Fruit fly (Drosophila melanogaster) whole organism, embryonic: ENCODE measurements around the gene TotM.

ENCODE experiments used
- Bgb ChIP-seq: fragments of 200-800 bp; sonication (Bioruptor generic); IDR thresholded peaks from 2 replicates; pipeline ENCODE4 v1.3.6; 2022; ENCODE audit warnings: missing biosample characterization, missing genetic modification characterization; ENCODE audit not compliant: partially characterized antibody
- BtbVII ChIP-seq: fragments of 200-800 bp; sonication (Bioruptor generic); optimal IDR thresholded peaks from 3 replicates; lab custom pipeline; 2017; ENCODE audit warnings: missing biosample characterization, mild to moderate bottlenecking, missing genetic modification characterization
- CG11456 ChIP-seq: fragments of 200-800 bp; sonication (Bioruptor generic); IDR thresholded peaks from 3 replicates; pipeline ENCODE4 v1.3.6; 2022; ENCODE audit warnings: missing biosample characterization, missing genetic modification characterization
- CG11723 ChIP-seq: fragments of 200-800 bp; sonication (Bioruptor generic); optimal IDR thresholded peaks from 2 replicates; lab custom pipeline; 2017; ENCODE audit warnings: missing biosample characterization, mild to moderate bottlenecking, missing genetic modification characterization
- CG12769 ChIP-seq: fragments of 200-800 bp; sonication (Bioruptor generic); optimal IDR thresholded peaks from 2 replicates; lab custom pipeline; 2019; ENCODE audit warnings: missing biosample characterization, mild to moderate bottlenecking, missing genetic modification characterization, moderate library complexity
- CG13775 ChIP-seq: fragments of 200-800 bp; sonication (Bioruptor generic); optimal IDR thresholded peaks from 3 replicates; lab custom pipeline; 2017; ENCODE audit warnings: missing biosample characterization, mild to moderate bottlenecking, missing genetic modification characterization
- CG14050 ChIP-seq: fragments of 200-800 bp; sonication (Bioruptor generic); IDR thresholded peaks from 3 replicates; pipeline ENCODE4 v1.3.6; 2022; ENCODE audit warnings: missing biosample characterization, missing genetic modification characterization
- CG14667 ChIP-seq: fragments of 200-800 bp; sonication (Bioruptor generic); IDR thresholded peaks from 2 replicates; pipeline ENCODE4 v1.3.6; 2022; ENCODE audit warnings: missing biosample characterization, missing genetic modification characterization
- CG14860 ChIP-seq: fragments of 200-800 bp; sonication (Bioruptor generic); IDR thresholded peaks from 3 replicates; pipeline ENCODE4 v1.3.6; 2022; ENCODE audit warnings: missing biosample characterization, missing genetic modification characterization; ENCODE audit not compliant: partially characterized antibody
- CG1602 ChIP-seq: fragments of 200-800 bp; sonication (Bioruptor generic); optimal IDR thresholded peaks from 3 replicates; lab custom pipeline; 2016; ENCODE audit warnings: missing biosample characterization, missing genetic modification characterization
- CG17612 ChIP-seq: fragments of 200-800 bp; sonication (Bioruptor generic); IDR thresholded peaks from 2 replicates; pipeline ENCODE4 v1.3.6; 2022; ENCODE audit warnings: missing biosample characterization, missing genetic modification characterization
- CG32772 ChIP-seq: fragments of 200-800 bp; sonication (Bioruptor generic); IDR thresholded peaks from 2 replicates; pipeline ENCODE4 v1.3.6; 2022; ENCODE audit warnings: missing biosample characterization, missing genetic modification characterization
- CG4360 ChIP-seq: fragments of 200-800 bp; sonication (Bioruptor generic); IDR thresholded peaks from 2 replicates; pipeline ENCODE4 v1.3.6; 2022; ENCODE audit warnings: missing biosample characterization, missing genetic modification characterization
- CG6254 ChIP-seq: fragments of 200-800 bp; sonication (Bioruptor generic); optimal IDR thresholded peaks from 3 replicates; lab custom pipeline; 2017; ENCODE audit warnings: mild to moderate bottlenecking, missing biosample characterization, missing genetic modification reagents, missing genetic modification characterization
- CG6689 ChIP-seq: fragments of 200-800 bp; sonication (Bioruptor generic); IDR thresholded peaks from 2 replicates; pipeline ENCODE4 v1.3.6; 2022; ENCODE audit warnings: missing biosample characterization, missing genetic modification characterization
- CG9932 ChIP-seq: fragments of 200-800 bp; sonication (Bioruptor generic); IDR thresholded peaks from 2 replicates; pipeline ENCODE4 v1.3.6; 2022; ENCODE audit warnings: missing biosample characterization, missing genetic modification characterization
- D ChIP-seq, 2 experiments: fragments of 200-800 bp in 1 of 2; fragments of >200 bp in 1 of 2; sonication (Bioruptor generic) in 1 of 2; optimal IDR thresholded peaks; 2 replicates in 1 of 2; 3 replicates in 1 of 2; lab custom pipeline; 2017; ENCODE audit warnings: mild to moderate bottlenecking in 1 of 2, missing biosample characterization in 1 of 2, missing genetic modification characterization in 1 of 2, missing genetic modification reagents in 1 of 2
- Deaf1 ChIP-seq: fragments of 200-800 bp; optimal IDR thresholded peaks from 3 replicates; lab custom pipeline; 2019; ENCODE audit warnings: missing biosample characterization, mild to moderate bottlenecking, missing genetic modification characterization, moderate library complexity
- Doc3 ChIP-seq: fragments of 200-800 bp; sonication (Bioruptor generic); IDR thresholded peaks from 3 replicates; pipeline ENCODE4 v1.3.6; 2022; ENCODE audit warnings: missing biosample characterization, missing genetic modification characterization; ENCODE audit not compliant: partially characterized antibody
- Ets65A ChIP-seq: fragments of 200-800 bp; sonication (Bioruptor generic); peaks from one replicate; lab custom pipeline; 2016; ENCODE audit warnings: missing biosample characterization, missing genetic modification characterization
- Hmr ChIP-seq: fragments of 200-800 bp; sonication (Bioruptor generic); optimal IDR thresholded peaks from 3 replicates; lab custom pipeline; 2017; ENCODE audit warnings: mild to moderate bottlenecking, missing biosample characterization, missing genetic modification reagents, missing genetic modification characterization
- Hmx ChIP-seq: fragments of 200-800 bp; sonication (Bioruptor generic); optimal IDR thresholded peaks from 2 replicates; lab custom pipeline; 2016; ENCODE audit warnings: missing biosample characterization, missing genetic modification characterization
- Hr51 ChIP-seq, 2 experiments: fragments of 200-800 bp; sonication (Bioruptor generic); optimal IDR thresholded peaks; 2 replicates in 1 of 2; 3 replicates in 1 of 2; lab custom pipeline; 2016 to 2018; ENCODE audit warnings: missing biosample characterization in 2 of 2, missing genetic modification characterization in 2 of 2, mild to moderate bottlenecking in 1 of 2, moderate library complexity in 1 of 2
- Hr78 ChIP-seq, 2 experiments: fragments of 200-800 bp in 1 of 2; fragments of >200 bp in 1 of 2; sonication (Bioruptor generic) in 1 of 2; optimal IDR thresholded peaks; 2 replicates each; lab custom pipeline; 2017 to 2019; ENCODE audit warnings: missing biosample characterization in 2 of 2, missing genetic modification characterization in 2 of 2, mild to moderate bottlenecking in 1 of 2, moderate library complexity in 1 of 2
- Hsf ChIP-seq: fragments of 200-800 bp; sonication (Bioruptor generic); optimal IDR thresholded peaks from 3 replicates; lab custom pipeline; 2016; ENCODE audit warnings: missing biosample characterization, missing genetic modification characterization
- Lhr ChIP-seq: fragments of 200-800 bp; sonication (Bioruptor generic); optimal IDR thresholded peaks from 3 replicates; lab custom pipeline; 2017; ENCODE audit warnings: mild to moderate bottlenecking, missing biosample characterization, missing genetic modification reagents, missing genetic modification characterization
- Meics ChIP-seq: fragments of 200-800 bp; sonication (Bioruptor generic); optimal IDR thresholded peaks from 2 replicates; lab custom pipeline; 2017; ENCODE audit warnings: missing biosample characterization, mild to moderate bottlenecking, missing genetic modification characterization
- Sox102F ChIP-seq: fragments of 200-800 bp; sonication (Bioruptor generic); optimal IDR thresholded peaks from 2 replicates; lab custom pipeline; 2018; ENCODE audit warnings: missing biosample characterization, mild to moderate bottlenecking, missing genetic modification characterization, moderate library complexity
- Sry-δ ChIP-seq: fragments of 200-800 bp; sonication (Bioruptor generic); optimal IDR thresholded peaks from 2 replicates; lab custom pipeline; 2016; ENCODE audit warnings: missing biosample characterization, missing genetic modification characterization
- Tbp ChIP-seq: fragments of >200 bp; optimal IDR thresholded peaks from 2 replicates; lab custom pipeline; 2018; ENCODE audit warnings: missing biosample characterization, missing genetic modification characterization
- bab2 ChIP-seq: fragments of 200-800 bp; sonication (Bioruptor generic); optimal IDR thresholded peaks from 2 replicates; lab custom pipeline; 2016; ENCODE audit warnings: missing biosample characterization, missing genetic modification characterization
- br ChIP-seq: fragments of >200 bp; optimal IDR thresholded peaks from 2 replicates; lab custom pipeline; 2017
- cato ChIP-seq: fragments of 200-800 bp; sonication (Bioruptor generic); optimal IDR thresholded peaks from 2 replicates; lab custom pipeline; 2016; ENCODE audit warnings: missing biosample characterization, missing genetic modification characterization, borderline replicate concordance
- cg ChIP-seq: fragments of 200-800 bp; sonication (Bioruptor generic); optimal IDR thresholded peaks from 3 replicates; lab custom pipeline; 2019; ENCODE audit warnings: missing biosample characterization, mild to moderate bottlenecking, missing genetic modification characterization, moderate library complexity
- crol ChIP-seq: fragments of 200-800 bp; sonication (Bioruptor generic); IDR thresholded peaks from 2 replicates; pipeline ENCODE4 v1.3.6; 2022; ENCODE audit warnings: missing biosample characterization, missing genetic modification characterization
- lov ChIP-seq, 2 experiments: fragments of 200-800 bp in 1 of 2; fragments of >200 bp in 1 of 2; sonication (Bioruptor generic) in 1 of 2; IDR thresholded peaks in 1 of 2; optimal IDR thresholded peaks in 1 of 2; 2 replicates in 1 of 2; 3 replicates in 1 of 2; pipeline versions ENCODE4 v1.3.6 to Lab custom; 2017 to 2022; ENCODE audit warnings: missing biosample characterization in 1 of 2, missing genetic modification characterization in 1 of 2
- otp ChIP-seq: fragments of 200-800 bp; sonication (Bioruptor generic); IDR thresholded peaks from 3 replicates; pipeline ENCODE4, ENCODE4 v1.3.6; 2022; ENCODE audit warnings: missing biosample characterization, missing genetic modification characterization
- pfk ChIP-seq: fragments of 200-800 bp; sonication (Bioruptor generic); optimal IDR thresholded peaks from 2 replicates; lab custom pipeline; 2018; ENCODE audit warnings: missing biosample characterization, mild to moderate bottlenecking, missing genetic modification characterization, moderate library complexity
- rib ChIP-seq: fragments of 200-800 bp; sonication (Bioruptor generic); IDR thresholded peaks from 2 replicates; pipeline ENCODE4 v1.3.6; 2022; ENCODE audit warnings: missing biosample characterization, missing genetic modification characterization
- sens ChIP-seq: fragments of 200-800 bp; sonication (Bioruptor generic); peaks from one replicate; lab custom pipeline; 2016; ENCODE audit warnings: missing biosample characterization, missing genetic modification characterization
- shn ChIP-seq: fragments of 200-800 bp; sonication (Bioruptor generic); optimal IDR thresholded peaks from 3 replicates; lab custom pipeline; 2016; ENCODE audit warnings: missing biosample characterization, missing genetic modification characterization
- sna ChIP-seq: fragments of 200-800 bp; sonication (Bioruptor generic); IDR thresholded peaks from 2 replicates; pipeline ENCODE4 v1.3.6; 2022; ENCODE audit warnings: missing biosample characterization, missing genetic modification characterization; ENCODE audit not compliant: partially characterized antibody
- sug ChIP-seq: fragments of 200-800 bp; optimal IDR thresholded peaks from 2 replicates; lab custom pipeline; 2019; ENCODE audit warnings: missing biosample characterization, mild to moderate bottlenecking, missing genetic modification characterization, moderate library complexity
- tap ChIP-seq: fragments of 200-800 bp; optimal IDR thresholded peaks from 3 replicates; lab custom pipeline; 2019; ENCODE audit warnings: missing biosample characterization, mild to moderate bottlenecking, missing genetic modification characterization, moderate library complexity
- vfl ChIP-seq: fragments of 200-800 bp; sonication (Bioruptor generic); optimal IDR thresholded peaks from 2 replicates; lab custom pipeline; 2016; ENCODE audit warnings: missing biosample characterization, missing genetic modification characterization
- yki ChIP-seq: fragments of >200 bp; optimal IDR thresholded peaks from 3 replicates; lab custom pipeline; 2018
- zen ChIP-seq: fragments of 200-800 bp; sonication (Bioruptor generic); optimal IDR thresholded peaks from 3 replicates; lab custom pipeline; 2018; ENCODE audit warnings: missing biosample characterization, mild to moderate bottlenecking, missing genetic modification characterization, moderate library complexity
- zfh1 ChIP-seq: fragments of 200-800 bp; sonication (Bioruptor generic); IDR thresholded peaks from 3 replicates; pipeline ENCODE4 v1.3.6; 2022; ENCODE audit warnings: missing biosample characterization, missing genetic modification characterization

Gene TotM

DNA sequence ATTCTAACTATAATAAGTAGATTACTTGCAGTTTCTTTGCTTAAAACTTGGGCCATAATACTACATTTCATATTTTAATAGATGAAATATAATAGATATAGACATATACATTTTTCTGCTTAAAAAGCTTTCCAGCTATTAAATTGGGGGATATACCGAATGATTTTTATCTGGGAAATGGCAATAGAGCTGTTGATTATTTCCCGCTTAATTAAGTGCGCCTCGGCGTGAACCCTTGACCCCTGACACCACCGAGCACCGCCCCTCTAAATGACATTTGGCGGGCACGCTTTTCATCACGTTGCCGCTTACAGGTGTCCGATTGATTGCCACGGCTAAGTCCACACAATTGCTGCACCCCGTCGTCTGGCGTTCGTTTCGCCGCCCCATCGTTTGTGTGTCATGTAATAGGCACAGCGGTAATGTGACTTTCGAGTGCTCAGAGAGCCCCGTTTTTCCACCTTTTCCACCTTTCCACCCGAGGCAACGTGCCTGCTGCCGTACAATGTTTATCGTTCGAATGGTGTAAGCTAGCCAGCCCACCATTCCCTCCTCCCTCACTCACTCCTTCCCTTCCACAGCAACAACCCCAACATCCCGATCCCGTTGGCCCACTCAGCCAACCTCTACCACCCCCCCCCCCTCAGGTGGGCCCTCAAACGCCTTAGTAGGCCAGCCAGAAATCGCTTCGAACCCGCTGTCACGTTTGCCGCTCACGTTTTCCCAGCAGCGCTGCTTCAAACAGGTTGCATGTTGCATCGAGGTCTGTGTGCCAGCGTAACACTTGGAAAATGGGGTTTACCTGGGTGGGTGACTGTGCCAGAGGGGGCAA, 28.7 kb upstream of the TotM start (continued):
- TF ChIP-seq Sox102F (GFP tag; lab: Kevin White, UChicago): no peak
- no peak for TF ChIP-seq CG11723
- no peak for TF ChIP-seq tap (tag; lab: Kevin White, UChicago)
- no peak for TF ChIP-seq BtbVII (GFP tag; lab: Kevin White, UChicago)
- no peak for TF ChIP-seq Hsf (GFP tag; lab: Kevin White, UChicago)
- TF ChIP-seq Ets65A: peak; percentile 14
- TF ChIP-seq vfl (GFP tag; lab: Kevin White, UChicago): no peak
- TF ChIP-seq cg (GFP tag; lab: Kevin White, UChicago): peak; percentile 31
- no peak for TF ChIP-seq Sry-δ (GFP tag; lab: Kevin White, UChicago)
- peak; percentile 90 for TF ChIP-seq CG12769 (tag; lab: Kevin White, UChicago)
- TF ChIP-seq lov (optimal IDR thresholded peaks at IDR 0.05; lab: Kevin White, UChicago): no peak
- no peak for TF ChIP-seq lov (GFP tag; IDR thresholded peaks at IDR 0.05; lab: Robert Waterston, UW)
- peak; percentile 35; the same call in 1 of the 2 replicates for TF ChIP-seq sna
- no peak for TF ChIP-seq CG6254
- TF ChIP-seq CG14667 (GFP tag; lab: Robert Waterston, UW): no peak
- no peak for TF ChIP-seq zen
- TF ChIP-seq D (optimal IDR thresholded peaks at IDR 0.05; lab: Kevin White, UChicago): no peak
- no peak for TF ChIP-seq D (GFP tag; optimal IDR thresholded peaks at IDR 0.05; lab: Kevin White, UChicago)
- peak; percentile 41 for TF ChIP-seq sens (GFP tag; lab: Kevin White, UChicago)
- TF ChIP-seq Lhr (GFP tag; lab: Kevin White, UChicago): no peak
- TF ChIP-seq CG14860 (GFP tag; lab: Robert Waterston, UW): no peak
- TF ChIP-seq br: no peak
- TF ChIP-seq Doc3 (GFP tag; lab: Robert Waterston, UW): no peak
- TF ChIP-seq shn (GFP tag; lab: Kevin White, UChicago): no peak
- TF ChIP-seq Hmr: no peak
- 0 out of 3 replicates have a peak, but pooled peaks have one; percentile 13 for TF ChIP-seq zfh1 (GFP tag; lab: Robert Waterston, UW)
- no peak for TF ChIP-seq cato
- no peak for TF ChIP-seq bab2 (GFP tag; lab: Kevin White, UChicago)
- TF ChIP-seq CG14050: no peak
- TF ChIP-seq CG13775: no peak
- peak; percentile 30 for TF ChIP-seq Deaf1 (tag; lab: Kevin White, UChicago)
- no peak for TF ChIP-seq Meics (GFP tag; lab: Kevin White, UChicago)
- TF ChIP-seq CG17612 (GFP tag; lab: Robert Waterston, UW): no peak
- no peak for TF ChIP-seq CG1602
- peak in 1 of 2 experiments; percentile 86 for TF ChIP-seq Hr78 (GFP tag; optimal IDR thresholded peaks at IDR 0.05; lab: Kevin White, UChicago)
- TF ChIP-seq crol (GFP tag; lab: Robert Waterston, UW): peak; percentile 99
- 0 out of 2 replicates have a peak, but pooled peaks have one; percentile 9 for TF ChIP-seq Bgb
- TF ChIP-seq Hr51 (GFP tag; optimal IDR thresholded peaks at IDR 0.05; lab: Kevin White, UChicago): no peak
- 0 out of 3 replicates have a peak, but pooled peaks have one; percentile 20 for TF ChIP-seq CG11456 (GFP tag; lab: Robert Waterston, UW)
- TF ChIP-seq yki (lab: Kevin White, UChicago): no peak
- TF ChIP-seq sug (tag; lab: Kevin White, UChicago): peak; percentile 17
- no peak for TF ChIP-seq Hmx (GFP tag; lab: Kevin White, UChicago)
- peak; percentile 56 for TF ChIP-seq CG6689
- no peak for TF ChIP-seq pfk (GFP tag; lab: Kevin White, UChicago)
- 0 out of 2 replicates have a peak, but pooled peaks have one; percentile 10 for TF ChIP-seq CG32772
- no peak for TF ChIP-seq CG9932 (GFP tag; lab: Robert Waterston, UW)
- TF ChIP-seq rib: peak; percentile 53; the same call in 1 of the 2 replicates
- no peak for TF ChIP-seq otp (GFP tag; lab: Robert Waterston, UW)
- no peak; the same call in 1 of the 2 replicates for TF ChIP-seq CG4360
- no peak for TF ChIP-seq Tbp (GFP tag; lab: Kevin White, UChicago)
